Fruit fly (Drosophila melanogaster) whole organism, embryonic: ENCODE measurements around the gene Ance-2.
A peak's percentile ranks its signal among the peaks of the same experiment; 100 is the strongest.

Source experiments
- Atf3 ChIP-seq: fragments of 200-800 bp; sonication (Bioruptor generic); optimal IDR thresholded peaks from 3 replicates; lab custom pipeline; 2016; ENCODE audit warnings: missing biosample characterization, missing genetic modification characterization
- Atf6 ChIP-seq: fragments of 200-800 bp; sonication (Bioruptor generic); IDR thresholded peaks from 2 replicates; pipeline ENCODE4 v1.3.6; 2022; ENCODE audit warnings: missing biosample characterization, missing genetic modification characterization
- CG12155 ChIP-seq: fragments of 200-800 bp; sonication (Bioruptor generic); optimal IDR thresholded peaks from 3 replicates; lab custom pipeline; 2016; ENCODE audit warnings: missing biosample characterization, missing genetic modification characterization
- CG1233 ChIP-seq: fragments of 200-800 bp; sonication (Bioruptor generic); optimal IDR thresholded peaks from 4 replicates; lab custom pipeline; 2018; ENCODE audit warnings: missing biosample characterization, mild to moderate bottlenecking, missing genetic modification characterization
- CG12942 ChIP-seq: fragments of 200-800 bp; sonication (Bioruptor generic); optimal IDR thresholded peaks from 3 replicates; lab custom pipeline; 2016; ENCODE audit warnings: missing biosample characterization, missing genetic modification characterization
- CG13894 ChIP-seq: fragments of 200-800 bp; sonication (Bioruptor generic); optimal IDR thresholded peaks from 3 replicates; lab custom pipeline; 2018; ENCODE audit warnings: missing biosample characterization, mild to moderate bottlenecking, missing genetic modification characterization, moderate library complexity
- CG15696 ChIP-seq: fragments of 200-800 bp; sonication (Bioruptor generic); optimal IDR thresholded peaks from 2 replicates; lab custom pipeline; 2019; ENCODE audit warnings: missing biosample characterization, mild to moderate bottlenecking, missing genetic modification characterization, moderate library complexity
- CG16813 ChIP-seq: fragments of 200-800 bp; sonication (Bioruptor generic); IDR thresholded peaks from 3 replicates; pipeline ENCODE4 v1.3.6; 2022; ENCODE audit warnings: missing biosample characterization, missing genetic modification characterization; ENCODE audit not compliant: partially characterized antibody
- CG17612 ChIP-seq: fragments of 200-800 bp; sonication (Bioruptor generic); IDR thresholded peaks from 2 replicates; pipeline ENCODE4 v1.3.6; 2022; ENCODE audit warnings: missing biosample characterization, missing genetic modification characterization
- CG31224 ChIP-seq: fragments of 200-800 bp; sonication (Bioruptor generic); IDR thresholded peaks from 2 replicates; pipeline ENCODE4 v1.3.6; 2022; ENCODE audit warnings: missing biosample characterization, missing genetic modification characterization
- CG31365 ChIP-seq: fragments of 200-800 bp; sonication (Bioruptor generic); optimal IDR thresholded peaks from 2 replicates; lab custom pipeline; 2018; ENCODE audit warnings: missing biosample characterization, mild to moderate bottlenecking, missing genetic modification characterization
- CG33557 ChIP-seq: fragments of 200-800 bp; sonication (Bioruptor generic); optimal IDR thresholded peaks from 2 replicates; lab custom pipeline; 2019; ENCODE audit warnings: missing biosample characterization, mild to moderate bottlenecking, missing genetic modification characterization, moderate library complexity
- CG3726 ChIP-seq: fragments of 200-800 bp; sonication (Bioruptor generic); IDR thresholded peaks from 3 replicates; pipeline ENCODE4, ENCODE4 v1.3.6; 2022; ENCODE audit warnings: missing biosample characterization, missing genetic modification characterization
- CG3847 ChIP-seq: fragments of 200-800 bp; sonication (Bioruptor generic); IDR thresholded peaks from 2 replicates; pipeline ENCODE4 v1.3.6; 2022; ENCODE audit warnings: missing biosample characterization, missing genetic modification characterization
- CG4360 ChIP-seq: fragments of 200-800 bp; sonication (Bioruptor generic); IDR thresholded peaks from 2 replicates; pipeline ENCODE4 v1.3.6; 2022; ENCODE audit warnings: missing biosample characterization, missing genetic modification characterization
- CG4820 ChIP-seq: fragments of 200-800 bp; sonication (Bioruptor generic); optimal IDR thresholded peaks from 3 replicates; lab custom pipeline; 2016; ENCODE audit warnings: missing biosample characterization, missing genetic modification characterization
- CG6254 ChIP-seq: fragments of 200-800 bp; sonication (Bioruptor generic); optimal IDR thresholded peaks from 3 replicates; lab custom pipeline; 2017; ENCODE audit warnings: mild to moderate bottlenecking, missing biosample characterization, missing genetic modification reagents, missing genetic modification characterization
- CG6854 ChIP-seq: fragments of 200-800 bp; sonication (Bioruptor generic); optimal IDR thresholded peaks from 3 replicates; lab custom pipeline; 2017; ENCODE audit warnings: missing biosample characterization, mild to moderate bottlenecking, missing genetic modification characterization
- CG7987 ChIP-seq: fragments of 200-800 bp; sonication (Bioruptor generic); optimal IDR thresholded peaks from 2 replicates; lab custom pipeline; 2018; ENCODE audit warnings: missing biosample characterization, mild to moderate bottlenecking, missing genetic modification characterization, moderate library complexity
- CG9609 ChIP-seq: fragments of 200-800 bp; sonication (Bioruptor generic); optimal IDR thresholded peaks from 3 replicates; lab custom pipeline; 2016; ENCODE audit warnings: missing biosample characterization, missing genetic modification characterization
- CG9797 ChIP-seq: fragments of 200-800 bp; sonication (Bioruptor generic); optimal IDR thresholded peaks from 3 replicates; lab custom pipeline; 2018; ENCODE audit warnings: missing biosample characterization, mild to moderate bottlenecking, missing genetic modification characterization
- CkIIα-i1 ChIP-seq: fragments of 200-800 bp; sonication (Bioruptor generic); IDR thresholded peaks from 2 replicates; pipeline ENCODE4 v1.3.6; 2022; ENCODE audit warnings: missing biosample characterization, missing genetic modification characterization
- D19B ChIP-seq: fragments of 200-800 bp; sonication (Bioruptor generic); optimal IDR thresholded peaks from 2 replicates; lab custom pipeline; 2017; ENCODE audit warnings: missing biosample characterization, mild to moderate bottlenecking, missing genetic modification characterization
- Ets65A ChIP-seq: fragments of 200-800 bp; sonication (Bioruptor generic); peaks from one replicate; lab custom pipeline; 2016; ENCODE audit warnings: missing biosample characterization, missing genetic modification characterization
- Hr3 ChIP-seq: fragments of 200-800 bp; sonication (Bioruptor generic); optimal IDR thresholded peaks from 3 replicates; lab custom pipeline; 2016; ENCODE audit warnings: missing biosample characterization, missing genetic modification characterization
- Lim3 ChIP-seq: fragments of 200-800 bp; sonication (Bioruptor generic); IDR thresholded peaks from 2 replicates; pipeline ENCODE4 v1.3.6; 2022; ENCODE audit warnings: missing biosample characterization, missing genetic modification characterization
- Sry-β ChIP-seq: fragments of 200-800 bp; sonication (Bioruptor generic); optimal IDR thresholded peaks from 2 replicates; lab custom pipeline; 2018; ENCODE audit warnings: missing biosample characterization, mild to moderate bottlenecking, missing genetic modification characterization, moderate library complexity
- ac ChIP-seq: fragments of 200-800 bp; sonication (Bioruptor generic); optimal IDR thresholded peaks from 3 replicates; lab custom pipeline; 2017; ENCODE audit warnings: missing biosample characterization, mild to moderate bottlenecking, missing genetic modification characterization
- ash1 ChIP-seq: fragments of 200-800 bp; sonication (Bioruptor generic); optimal IDR thresholded peaks from 2 replicates; lab custom pipeline; 2018; ENCODE audit warnings: missing biosample characterization, mild to moderate bottlenecking, missing genetic modification characterization
- az2 ChIP-seq: fragments of 200-800 bp; sonication (Bioruptor generic); optimal IDR thresholded peaks from 3 replicates; lab custom pipeline; 2016; ENCODE audit warnings: missing biosample characterization, missing genetic modification characterization
- cwo ChIP-seq: fragments of 200-800 bp; sonication (Bioruptor generic); optimal IDR thresholded peaks from 3 replicates; lab custom pipeline; 2017; ENCODE audit warnings: missing biosample characterization, missing genetic modification characterization, mild to moderate bottlenecking, moderate library complexity, missing genetic modification reagents
- dm ChIP-seq: fragments of 200-800 bp; sonication (Bioruptor generic); optimal IDR thresholded peaks from 3 replicates; lab custom pipeline; 2016; ENCODE audit warnings: missing biosample characterization, missing genetic modification characterization
- fd96Cb ChIP-seq: fragments of 200-800 bp; sonication (Bioruptor generic); optimal IDR thresholded peaks from 2 replicates; lab custom pipeline; 2018; ENCODE audit warnings: missing biosample characterization, mild to moderate bottlenecking, missing genetic modification characterization, moderate library complexity
- her ChIP-seq: fragments of 200-800 bp; sonication (Bioruptor generic); optimal IDR thresholded peaks from 2 replicates; lab custom pipeline; 2016; ENCODE audit warnings: missing biosample characterization, missing genetic modification characterization
- ind ChIP-seq: fragments of 200-800 bp; sonication (Bioruptor generic); optimal IDR thresholded peaks from 3 replicates; lab custom pipeline; 2016; ENCODE audit warnings: missing biosample characterization, missing genetic modification characterization
- luna ChIP-seq: fragments of 200-800 bp; sonication (Bioruptor generic); optimal IDR thresholded peaks from 2 replicates; lab custom pipeline; 2016; ENCODE audit warnings: missing biosample characterization, missing genetic modification characterization
- mirr ChIP-seq: fragments of 200-800 bp; sonication (Bioruptor generic); optimal IDR thresholded peaks from 3 replicates; lab custom pipeline; 2018; ENCODE audit warnings: missing biosample characterization, mild to moderate bottlenecking, missing genetic modification characterization
- nau ChIP-seq: fragments of 200-800 bp; sonication (Bioruptor generic); optimal IDR thresholded peaks from 3 replicates; lab custom pipeline; 2017; ENCODE audit warnings: missing biosample characterization, mild to moderate bottlenecking, missing genetic modification characterization, missing genetic modification reagents
- ranshi ChIP-seq: fragments of 200-800 bp; sonication (Bioruptor generic); IDR thresholded peaks from 2 replicates; pipeline ENCODE4 v1.3.6; 2022; ENCODE audit warnings: missing biosample characterization, missing genetic modification characterization
- tna ChIP-seq: fragments of 200-800 bp; sonication (Bioruptor generic); IDR thresholded peaks from 2 replicates; pipeline ENCODE4 v1.3.6; 2022; ENCODE audit warnings: missing biosample characterization, missing genetic modification characterization; ENCODE audit not compliant: partially characterized antibody
- trem ChIP-seq: fragments of 200-800 bp; optimal IDR thresholded peaks from 3 replicates; lab custom pipeline; 2019; ENCODE audit warnings: missing biosample characterization, mild to moderate bottlenecking, missing genetic modification characterization, moderate library complexity
- vvl ChIP-seq: fragments of 200-800 bp; sonication (Bioruptor generic); IDR thresholded peaks from 2 replicates; pipeline ENCODE4 v1.3.6; 2022; ENCODE audit warnings: missing biosample characterization, missing genetic modification characterization

The Ance-2 gene

dm6 chr2L:13914425-13914824, 5.3 kb downstream of the Ance-2 start, which contains the start of gene Ance-3:
Gene Ance-3 (plus strand): TSS chr2L:13914725.
- TF ChIP-seq mirr (GFP tag; lab: Kevin White, UChicago), result no peak
- no peak for TF ChIP-seq CG9609 (GFP tag; lab: Kevin White, UChicago)
- no peak for TF ChIP-seq CG4820
- TF ChIP-seq nau (GFP tag; lab: Kevin White, UChicago), result no peak
- TF ChIP-seq CkIIα-i1 (GFP tag; lab: Robert Waterston, UW), result no peak
- TF ChIP-seq CG3726, result no peak
- TF ChIP-seq luna (GFP tag; lab: Kevin White, UChicago), result no peak
- no peak for TF ChIP-seq CG12155 (GFP tag; lab: Kevin White, UChicago)
- TF ChIP-seq CG16813 (GFP tag; lab: Robert Waterston, UW), result no peak
- TF ChIP-seq fd96Cb (tag; lab: Kevin White, UChicago), result no peak
- TF ChIP-seq az2 (GFP tag; lab: Kevin White, UChicago), result no peak
- TF ChIP-seq CG12942 (GFP tag; lab: Kevin White, UChicago), result no peak
- TF ChIP-seq trem (tag; lab: Kevin White, UChicago), result no peak
- no peak for TF ChIP-seq CG6254 (GFP tag; lab: Kevin White, UChicago)
- TF ChIP-seq ash1 (GFP tag; lab: Kevin White, UChicago), result no peak
- TF ChIP-seq CG6854 (GFP tag; lab: Kevin White, UChicago), result no peak
- no peak for TF ChIP-seq D19B (GFP tag; lab: Kevin White, UChicago)
- TF ChIP-seq her (GFP tag; lab: Kevin White, UChicago), result no peak
- no peak for TF ChIP-seq CG31365 (tag; lab: Kevin White, UChicago)
- no peak for TF ChIP-seq Hr3 (GFP tag; lab: Kevin White, UChicago)

- TF ChIP-seq Sry-β (GFP tag; lab: Kevin White, UChicago) (no peak), CG3847 (GFP tag; lab: Robert Waterston, UW) (0 out of 2 replicates have a peak, but pooled peaks have one; percentile 21), CG33557 (GFP tag; lab: Kevin White, UChicago) (no peak), CG4360 (peak; percentile 38; the same call in 1 of the 2 replicates), Ets65A (GFP tag; lab: Kevin White, UChicago) (peak; percentile 68), CG17612 (GFP tag; lab: Robert Waterston, UW) (0 out of 2 replicates have a peak, but pooled peaks have one; percentile 5)
These were observed 14.3 kb downstream of the Ance-2 start, which contains the start of gene Vajk1 for dm6 chr2L:13923453-13923852. Gene Vajk1 (minus strand): TSS chr2L:13923553.

dm6 chr2L:13923984-13924383, 14.9 kb downstream of the Ance-2 start:
- no peak for TF ChIP-seq CG15696
- TF ChIP-seq Atf6, result no peak
- TF ChIP-seq Ets65A (GFP tag; lab: Kevin White, UChicago), result peak; percentile 25

- TF ChIP-seq ac (GFP tag; lab: Kevin White, UChicago) (no peak), fd96Cb (tag; lab: Kevin White, UChicago) (no peak), CG31224 (GFP tag; lab: Robert Waterston, UW) (no peak), Lim3 (GFP tag; lab: Robert Waterston, UW) (no peak), ind (GFP tag; lab: Kevin White, UChicago) (no peak), CG1233 (no peak), cwo (GFP tag; lab: Kevin White, UChicago) (no peak), ranshi (GFP tag; lab: Robert Waterston, UW) (no peak), Atf3 (GFP tag; lab: Kevin White, UChicago) (no peak), CG9797 (GFP tag; lab: Kevin White, UChicago) (no peak), CG7987 (no peak), vvl (no peak), tna (no peak), CG13894 (no peak), dm (GFP tag; lab: Kevin White, UChicago) (no peak)
These were observed 16.6 kb downstream of the Ance-2 start for dm6 chr2L:13925699-13926098.
